Worm (Caenorhabditis elegans) whole organism, young adult: ENCODE measurements around the gene C16A11.7.

Experiments used
- B0336.3 ChIP-seq: fragments of 200-800 bp; sonication (Bioruptor generic); IDR thresholded peaks from 2 replicates; pipeline ENCODE4 v1.3.6; 2022; ENCODE audit warnings: missing genetic modification characterization, missing compliant biosample characterization
- C17E4.6 ChIP-seq: fragments of 200-800 bp; sonication (Bioruptor generic); IDR thresholded peaks from 2 replicates; pipeline ENCODE4 v1.3.6; 2022; ENCODE audit warnings: missing genetic modification reagents, missing genetic modification characterization, missing compliant biosample characterization
- F49E8.2 ChIP-seq: sonication (generic microtip); optimal IDR thresholded peaks from 3 replicates; lab custom pipeline; 2017; ENCODE audit warnings: missing genetic modification characterization, mild to moderate bottlenecking, missing compliant biosample characterization, antibody characterized with exemption, moderate library complexity; ENCODE audit not compliant: insufficient read depth
- F57C9.4 ChIP-seq: sonication (generic microtip); optimal IDR thresholded peaks from 2 replicates; lab custom pipeline; 2017; ENCODE audit warnings: mild to moderate bottlenecking, missing genetic modification characterization, missing compliant biosample characterization
- ama-1 ChIP-seq, 3 experiments: fragments of 150-350 bp in 1 of 3; sonication (generic microtip) in 2 of 3; optimal IDR thresholded peaks; 2 replicates each; lab custom pipeline; 2014 to 2018; ENCODE audit warnings: missing biosample characterization in 2 of 3, missing genetic modification characterization in 2 of 3, missing genetic modification reagents in 2 of 3
- dox-1 ChIP-seq: fragments of 200-800 bp; sonication (Bioruptor generic); IDR thresholded peaks from 2 replicates; pipeline ENCODE4 v1.3.6; 2022; ENCODE audit warnings: missing genetic modification reagents, missing genetic modification characterization, missing compliant biosample characterization
- rcor-1 ChIP-seq: fragments of 200-800 bp; sonication (Bioruptor generic); IDR thresholded peaks from 2 replicates; pipeline ENCODE4 v1.3.6; 2022; ENCODE audit warnings: missing genetic modification reagents, missing genetic modification characterization, missing compliant biosample characterization
- unc-130 ChIP-seq: sonication (generic microtip); optimal IDR thresholded peaks from 2 replicates; lab custom pipeline; 2016; ENCODE audit warnings: missing genetic modification reagents, missing genetic modification characterization, missing compliant biosample characterization

DNA sequence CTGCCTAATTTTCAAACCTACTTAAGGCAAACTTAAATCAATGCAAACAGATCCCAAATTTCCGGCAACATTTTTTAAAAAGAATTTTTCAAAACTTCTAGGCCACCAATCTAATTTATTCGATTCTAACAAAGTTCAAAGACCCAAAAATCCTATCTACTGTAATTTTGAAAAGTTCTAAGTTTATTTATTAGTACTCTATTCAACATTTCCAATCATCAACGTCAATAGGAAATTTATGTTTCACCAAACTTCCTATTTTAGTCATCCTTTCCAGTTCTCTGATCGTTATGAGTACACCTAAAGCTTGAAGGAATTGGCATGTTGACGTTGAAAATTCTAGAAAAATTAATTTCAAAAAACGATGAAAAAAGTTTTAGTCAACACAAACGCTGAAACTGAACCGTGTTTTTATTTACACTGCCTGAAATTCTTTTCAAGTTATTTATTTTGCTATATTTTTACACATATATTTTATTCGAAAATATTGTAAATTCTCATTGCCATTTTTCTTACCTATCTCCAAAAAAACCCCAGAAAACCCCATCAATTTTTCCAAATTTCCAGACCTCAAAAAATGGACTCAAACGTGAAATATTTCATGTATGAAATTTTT is 19.0 kb upstream of the C16A11.7 start, which contains the start of gene npr-42:
- no peak for TF ChIP-seq F57C9.4 (tag; lab: Kevin White, UChicago)
- TF ChIP-seq dox-1: no peak
- TF ChIP-seq rcor-1: no peak
- no peak for TF ChIP-seq B0336.3 (GFP tag; lab: Robert Waterston, UW)
- TF ChIP-seq F49E8.2 (tag; lab: Kevin White, UChicago): no peak
- TF ChIP-seq C17E4.6 (GFP tag; lab: Robert Waterston, UW): no peak
- no peak for TF ChIP-seq ama-1 (optimal IDR thresholded peaks at IDR 0.05; lab: Kevin White, UChicago)
- TF ChIP-seq ama-1 (GFP tag; optimal IDR thresholded peaks at IDR 0.05; lab: Kevin White, UChicago): no peak
- no peak for TF ChIP-seq unc-130 (GFP tag; lab: Kevin White, UChicago)
